Worm (Caenorhabditis elegans) whole organism, mixed stage, embryonic: Measurements from ENCODE around the gene F28A12.10.

Experiments used
- bed-3 ChIP-seq: fragments of 200-800 bp; sonication (Bioruptor generic); optimal IDR thresholded peaks from 3 replicates; lab custom pipeline; 2018; ENCODE audit warnings: mild to moderate bottlenecking, missing genetic modification characterization, moderate library complexity, missing compliant biosample characterization
- ceh-39 ChIP-seq: fragments of 150-350 bp; optimal IDR thresholded peaks from 2 replicates; lab custom pipeline; 2014; ENCODE audit warnings: missing biosample characterization, missing genetic modification characterization
- ceh-43 ChIP-seq: fragments of 200-800 bp; sonication (Bioruptor generic); optimal IDR thresholded peaks from 2 replicates; lab custom pipeline; 2018; ENCODE audit warnings: mild to moderate bottlenecking, missing genetic modification characterization, moderate library complexity, missing compliant biosample characterization
- elt-3 ChIP-seq: fragments of 150-350 bp; optimal IDR thresholded peaks from 2 replicates; lab custom pipeline; 2014; ENCODE audit warnings: missing biosample characterization, missing genetic modification characterization
- nhr-237 ChIP-seq: fragments of 150-350 bp; optimal IDR thresholded peaks from 2 replicates; lab custom pipeline; 2014; ENCODE audit warnings: missing biosample characterization, missing genetic modification characterization
- nhr-28 ChIP-seq: fragments of 150-350 bp; optimal IDR thresholded peaks from 2 replicates; lab custom pipeline; 2014; ENCODE audit warnings: missing biosample characterization, missing genetic modification characterization
- snpc-4 ChIP-seq: fragments of 150-350 bp; optimal IDR thresholded peaks from 2 replicates; lab custom pipeline; 2014; ENCODE audit warnings: missing biosample characterization, missing genetic modification characterization
- unc-62 ChIP-seq: fragments of 150-350 bp; optimal IDR thresholded peaks from 2 replicates; lab custom pipeline; 2014; ENCODE audit warnings: missing biosample characterization, missing genetic modification reagents, missing genetic modification characterization

- TF ChIP-seq snpc-4 (tag; lab: Kevin White, UChicago) (no peak), ceh-39 (no peak), nhr-237 (tag; lab: Kevin White, UChicago) (no peak), nhr-28 (tag; lab: Kevin White, UChicago) (no peak), unc-62 (GFP tag; lab: Kevin White, UChicago) (no peak), ceh-43 (no peak), bed-3 (GFP tag; lab: Kevin White, UChicago) (no peak), elt-3 (tag; lab: Kevin White, UChicago) (no peak)
Measured at ce11 chrV:8648251-8648650, 10.7 kb upstream of the F28A12.10 start.
